Fruit fly (Drosophila melanogaster): ENCODE data around the gene CG10097.

DNA sequence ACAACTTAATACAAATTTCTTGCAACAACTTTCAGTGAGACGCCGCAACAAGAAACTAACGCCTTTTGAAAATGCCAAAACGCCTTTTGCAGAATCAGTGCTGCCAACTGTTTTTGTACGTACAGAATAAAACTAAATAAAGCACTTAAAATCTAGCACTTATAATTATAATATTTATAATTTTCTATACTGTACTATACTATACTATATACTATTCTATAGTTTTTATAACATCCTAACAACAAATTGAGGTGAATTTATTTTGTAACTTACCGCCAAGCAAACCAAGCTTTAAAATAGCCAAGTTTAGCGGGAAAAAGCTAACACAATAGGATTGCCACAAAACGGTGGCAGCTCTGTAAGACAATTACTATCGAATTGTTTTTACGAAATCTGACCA is 38.0 kb upstream of the CG10097 start, which contains the start of the genes Aos1 and Srlp:
- TF ChIP-seq acj6 (GFP tag; optimal IDR thresholded peaks at IDR 0.05), result no peak
- no peak for TF ChIP-seq Smox (GFP tag; optimal IDR thresholded peaks at IDR 0.05)
- TF ChIP-seq CG8632 (GFP tag; optimal IDR thresholded peaks at IDR 0.05), result no peak
- TF ChIP-seq CG3919 (GFP tag; optimal IDR thresholded peaks at IDR 0.05), result no peak
